Fruit fly (Drosophila melanogaster) whole organism, embryonic: Measurements from ENCODE around the gene Glyat.

Experiments
- Adf1 ChIP-seq: fragments of 200-800 bp; sonication (Bioruptor generic); IDR thresholded peaks from 2 replicates; pipeline ENCODE4 v1.3.6; 2022; ENCODE audit warnings: missing biosample characterization, missing genetic modification characterization
- Antp ChIP-seq: fragments of 200-800 bp; sonication (Bioruptor generic); optimal IDR thresholded peaks from 3 replicates; lab custom pipeline; 2016; ENCODE audit warnings: missing biosample characterization, missing genetic modification characterization
- Atf6 ChIP-seq: fragments of 200-800 bp; sonication (Bioruptor generic); IDR thresholded peaks from 2 replicates; pipeline ENCODE4 v1.3.6; 2022; ENCODE audit warnings: missing biosample characterization, missing genetic modification characterization
- CG10366 ChIP-seq: fragments of 200-800 bp; sonication (Bioruptor generic); IDR thresholded peaks from 2 replicates; pipeline ENCODE4 v1.3.6; 2022; ENCODE audit warnings: missing biosample characterization, missing genetic modification characterization
- CG10431 ChIP-seq: fragments of 200-800 bp; sonication (Bioruptor generic); optimal IDR thresholded peaks from 3 replicates; lab custom pipeline; 2018; ENCODE audit warnings: missing biosample characterization, mild to moderate bottlenecking, missing genetic modification characterization
- CG11093 ChIP-seq: fragments of 200-800 bp; sonication (Bioruptor generic); IDR thresholded peaks from 3 replicates; pipeline ENCODE4 v1.3.6; 2022; ENCODE audit warnings: missing biosample characterization, missing genetic modification characterization
- CG11456 ChIP-seq: fragments of 200-800 bp; sonication (Bioruptor generic); IDR thresholded peaks from 3 replicates; pipeline ENCODE4 v1.3.6; 2022; ENCODE audit warnings: missing biosample characterization, missing genetic modification characterization
- CG12299 ChIP-seq: fragments of 200-800 bp; sonication (Bioruptor generic); optimal IDR thresholded peaks from 2 replicates; lab custom pipeline; 2018; ENCODE audit warnings: missing biosample characterization, mild to moderate bottlenecking, missing genetic modification characterization
- CG13424 ChIP-seq: fragments of 200-800 bp; sonication (Bioruptor generic); optimal IDR thresholded peaks from 2 replicates; lab custom pipeline; 2019; ENCODE audit warnings: missing biosample characterization, mild to moderate bottlenecking, missing genetic modification characterization, moderate library complexity
- CG15269 ChIP-seq: fragments of 200-800 bp; sonication (Bioruptor generic); optimal IDR thresholded peaks from 2 replicates; lab custom pipeline; 2018; ENCODE audit warnings: missing biosample characterization, mild to moderate bottlenecking, missing genetic modification characterization, moderate library complexity
- CG15479 ChIP-seq: fragments of 200-800 bp; sonication (Bioruptor generic); optimal IDR thresholded peaks from 3 replicates; lab custom pipeline; 2019; ENCODE audit warnings: missing biosample characterization, mild to moderate bottlenecking, missing genetic modification characterization, moderate library complexity
- CG18011 ChIP-seq: fragments of 200-800 bp; sonication (Bioruptor generic); optimal IDR thresholded peaks from 2 replicates; lab custom pipeline; 2017; ENCODE audit warnings: missing biosample characterization, missing genetic modification characterization, mild to moderate bottlenecking, moderate library complexity, missing genotype
- CG2889 ChIP-seq: fragments of 200-800 bp; sonication (Bioruptor generic); IDR thresholded peaks from 3 replicates; pipeline ENCODE4 v1.3.6; 2022; ENCODE audit warnings: missing biosample characterization, missing genetic modification characterization
- CG30431 ChIP-seq: fragments of 200-800 bp; sonication (Bioruptor generic); optimal IDR thresholded peaks from 2 replicates; lab custom pipeline; 2017; ENCODE audit warnings: missing biosample characterization, missing genetic modification characterization
- CG33213 ChIP-seq: fragments of 200-800 bp; sonication (Bioruptor generic); optimal IDR thresholded peaks from 3 replicates; lab custom pipeline; 2016; ENCODE audit warnings: missing biosample characterization, missing genetic modification characterization
- CG3995 ChIP-seq: fragments of 200-800 bp; sonication (Bioruptor generic); optimal IDR thresholded peaks from 3 replicates; lab custom pipeline; 2016; ENCODE audit warnings: missing biosample characterization, missing genetic modification characterization
- CG4404 ChIP-seq: fragments of 200-800 bp; sonication (Bioruptor generic); IDR thresholded peaks from 2 replicates; pipeline ENCODE4 v1.3.6; 2022; ENCODE audit warnings: missing biosample characterization, missing genetic modification characterization
- CG4820 ChIP-seq: fragments of 200-800 bp; sonication (Bioruptor generic); optimal IDR thresholded peaks from 3 replicates; lab custom pipeline; 2016; ENCODE audit warnings: missing biosample characterization, missing genetic modification characterization
- CG8944 ChIP-seq: fragments of 200-800 bp; sonication (Bioruptor generic); optimal IDR thresholded peaks from 3 replicates; lab custom pipeline; 2016; ENCODE audit warnings: missing biosample characterization, missing genetic modification characterization
- CG9437 ChIP-seq: fragments of 200-800 bp; sonication (Bioruptor generic); optimal IDR thresholded peaks from 2 replicates; lab custom pipeline; 2018; ENCODE audit warnings: missing biosample characterization, mild to moderate bottlenecking, missing genetic modification characterization
- CG9797 ChIP-seq: fragments of 200-800 bp; sonication (Bioruptor generic); optimal IDR thresholded peaks from 3 replicates; lab custom pipeline; 2018; ENCODE audit warnings: missing biosample characterization, mild to moderate bottlenecking, missing genetic modification characterization
- Dref ChIP-seq: fragments of 200-800 bp; sonication (Bioruptor generic); IDR thresholded peaks from 2 replicates; pipeline ENCODE4 v1.3.6; 2022; ENCODE audit warnings: missing biosample characterization, missing genetic modification characterization
- Gug ChIP-seq: fragments of 200-800 bp; sonication (Bioruptor generic); IDR thresholded peaks from 4 replicates; pipeline ENCODE4 v1.3.6; 2022; ENCODE audit warnings: missing biosample characterization, missing genetic modification characterization
- HLH4C ChIP-seq: fragments of 200-800 bp; sonication (Bioruptor generic); IDR thresholded peaks from 3 replicates; pipeline ENCODE4 v1.3.6; 2022; ENCODE audit warnings: missing biosample characterization, missing genetic modification characterization; ENCODE audit not compliant: partially characterized antibody
- Kr ChIP-seq: fragments of 200-800 bp; sonication (Bioruptor generic); optimal IDR thresholded peaks from 2 replicates; lab custom pipeline; 2017; ENCODE audit warnings: missing biosample characterization, mild to moderate bottlenecking, missing genetic modification characterization
- Mrtf ChIP-seq: fragments of 200-800 bp; sonication (Bioruptor generic); IDR thresholded peaks from 3 replicates; pipeline ENCODE4 v1.3.6; 2022; ENCODE audit warnings: missing biosample characterization, missing genetic modification characterization
- Neu2 ChIP-seq: fragments of 200-800 bp; sonication (Bioruptor generic); optimal IDR thresholded peaks from 3 replicates; lab custom pipeline; 2016; ENCODE audit warnings: missing biosample characterization, missing genetic modification characterization, borderline replicate concordance
- Nf-YA ChIP-seq: fragments of 200-800 bp; sonication (Bioruptor generic); IDR thresholded peaks from 2 replicates; pipeline ENCODE4 v1.3.6; 2022; ENCODE audit warnings: missing biosample characterization, missing genetic modification characterization
- Rx ChIP-seq: fragments of 200-800 bp; sonication (Bioruptor generic); IDR thresholded peaks from 2 replicates; pipeline ENCODE4 v1.3.6; 2022; ENCODE audit warnings: missing biosample characterization, missing genetic modification characterization
- Vsx1 ChIP-seq: fragments of 200-800 bp; sonication (Bioruptor generic); optimal IDR thresholded peaks from 2 replicates; lab custom pipeline; 2017; ENCODE audit warnings: missing biosample characterization, mild to moderate bottlenecking, missing genetic modification characterization, missing genetic modification reagents
- YL-1 ChIP-seq: fragments of 200-800 bp; sonication (Bioruptor generic); optimal IDR thresholded peaks from 3 replicates; lab custom pipeline; 2017; ENCODE audit warnings: missing biosample characterization, mild to moderate bottlenecking, missing genetic modification characterization
- al ChIP-seq: fragments of 200-800 bp; sonication (Bioruptor generic); IDR thresholded peaks from 2 replicates; pipeline ENCODE4 v1.3.6; 2022; ENCODE audit warnings: missing biosample characterization, missing genetic modification characterization
- ase ChIP-seq: fragments of 200-800 bp; sonication (Bioruptor generic); IDR thresholded peaks from 3 replicates; pipeline ENCODE4 v1.3.6; 2022; ENCODE audit warnings: missing biosample characterization, missing genetic modification characterization
- chinmo ChIP-seq: fragments of 200-800 bp; sonication (Bioruptor generic); IDR thresholded peaks from 4 replicates; pipeline ENCODE4 v1.3.6; 2022; ENCODE audit warnings: missing biosample characterization, missing genetic modification characterization; ENCODE audit not compliant: partially characterized antibody
- chm ChIP-seq: fragments of 200-800 bp; sonication (Bioruptor generic); IDR thresholded peaks from 2 replicates; pipeline ENCODE4 v1.3.6; 2022; ENCODE audit warnings: missing biosample characterization, missing genetic modification characterization
- insv ChIP-seq, 2 experiments: fragments of 200-800 bp; sonication (Bioruptor generic); optimal IDR thresholded peaks; 3 replicates each; lab custom pipeline; 2016 to 2018; ENCODE audit warnings: missing biosample characterization in 2 of 2, missing genetic modification characterization in 2 of 2
- lov ChIP-seq, 2 experiments: fragments of 200-800 bp in 1 of 2; fragments of >200 bp in 1 of 2; sonication (Bioruptor generic) in 1 of 2; IDR thresholded peaks in 1 of 2; optimal IDR thresholded peaks in 1 of 2; 2 replicates in 1 of 2; 3 replicates in 1 of 2; pipeline versions ENCODE4 v1.3.6 to Lab custom; 2017 to 2022; ENCODE audit warnings: missing biosample characterization in 1 of 2, missing genetic modification characterization in 1 of 2
- nerfin-1 ChIP-seq: fragments of 200-800 bp; sonication (Bioruptor generic); optimal IDR thresholded peaks from 3 replicates; lab custom pipeline; 2019; ENCODE audit warnings: missing biosample characterization, mild to moderate bottlenecking, missing genetic modification characterization, moderate library complexity
- nom ChIP-seq: fragments of 200-800 bp; sonication (Bioruptor generic); optimal IDR thresholded peaks from 2 replicates; lab custom pipeline; 2017; ENCODE audit warnings: missing biosample characterization, missing genetic modification characterization, mild to moderate bottlenecking, moderate library complexity, missing genetic modification reagents
- pzg ChIP-seq: fragments of 200-800 bp; sonication (Bioruptor generic); optimal IDR thresholded peaks from 3 replicates; lab custom pipeline; 2018; ENCODE audit warnings: missing biosample characterization, mild to moderate bottlenecking, missing genetic modification characterization, moderate library complexity
- rib ChIP-seq: fragments of 200-800 bp; sonication (Bioruptor generic); IDR thresholded peaks from 2 replicates; pipeline ENCODE4 v1.3.6; 2022; ENCODE audit warnings: missing biosample characterization, missing genetic modification characterization
- ro ChIP-seq: fragments of 200-800 bp; sonication (Bioruptor generic); IDR thresholded peaks from 2 replicates; pipeline ENCODE4 v1.3.6; 2022; ENCODE audit warnings: missing biosample characterization, missing genetic modification characterization
- sens-2 ChIP-seq: fragments of 200-800 bp; sonication (Bioruptor generic); IDR thresholded peaks from 2 replicates; pipeline ENCODE4 v1.3.6; 2022; ENCODE audit warnings: missing biosample characterization, missing genetic modification characterization
- slou ChIP-seq: fragments of 200-800 bp; sonication (Bioruptor generic); optimal IDR thresholded peaks from 3 replicates; lab custom pipeline; 2016; ENCODE audit warnings: missing biosample characterization, missing genetic modification characterization
- sna ChIP-seq: fragments of 200-800 bp; sonication (Bioruptor generic); IDR thresholded peaks from 2 replicates; pipeline ENCODE4 v1.3.6; 2022; ENCODE audit warnings: missing biosample characterization, missing genetic modification characterization; ENCODE audit not compliant: partially characterized antibody
- tin ChIP-seq: fragments of 200-800 bp; sonication (Bioruptor generic); optimal IDR thresholded peaks from 3 replicates; lab custom pipeline; 2016; ENCODE audit warnings: missing biosample characterization, missing genetic modification characterization
- tll ChIP-seq, 2 experiments: fragments of 200-800 bp in 1 of 2; fragments of >200 bp in 1 of 2; sonication (Bioruptor generic) in 1 of 2; optimal IDR thresholded peaks; 2 replicates each; lab custom pipeline; 2017 to 2019; ENCODE audit warnings: missing biosample characterization in 2 of 2, missing genetic modification characterization in 2 of 2, mild to moderate bottlenecking in 1 of 2, moderate library complexity in 1 of 2
- toy ChIP-seq: fragments of 200-800 bp; sonication (Bioruptor generic); IDR thresholded peaks from 2 replicates; pipeline ENCODE4 v1.3.6; 2022; ENCODE audit warnings: missing biosample characterization, missing genetic modification characterization
- usp ChIP-seq: fragments of >200 bp; optimal IDR thresholded peaks from 2 replicates; lab custom pipeline; 2017; ENCODE audit warnings: missing biosample characterization, missing genetic modification characterization
- vnd ChIP-seq: fragments of 200-800 bp; sonication (Bioruptor generic); IDR thresholded peaks from 3 replicates; pipeline ENCODE4 v1.3.6; 2022; ENCODE audit warnings: missing biosample characterization, missing genetic modification characterization; ENCODE audit not compliant: partially characterized antibody

Glyat gene

dm6 chr2L:8030693-8031210 is 20.3 kb upstream of the Glyat start, which contains the start of gene Cka (continued):
- TF ChIP-seq CG10431 (GFP tag; lab: Kevin White, UChicago) (no peak), nerfin-1 (peak; percentile 80), CG10366 (no peak), vnd (GFP tag; lab: Robert Waterston, UW) (no peak), CG15479 (GFP tag; lab: Kevin White, UChicago) (peak; percentile 92), insv (GFP tag; optimal IDR thresholded peaks at IDR 0.05; lab: Kevin White, UChicago) (no peak), sna (GFP tag; lab: Robert Waterston, UW) (no peak), CG18011 (GFP tag; lab: Kevin White, UChicago) (no peak), Gug (no peak), Dref (GFP tag; lab: Robert Waterston, UW) (peak; percentile 41; the same call in 1 of the 2 replicates), ase (GFP tag; lab: Robert Waterston, UW) (0 out of 3 replicates have a peak, but pooled peaks have one; percentile 28), Adf1 (no peak; the same call in 1 of the 2 replicates), CG12299 (no peak), CG30431 (GFP tag; lab: Kevin White, UChicago) (no peak), CG4820 (GFP tag; lab: Kevin White, UChicago) (no peak), Mrtf (GFP tag; lab: Robert Waterston, UW) (no peak), CG8944 (GFP tag; lab: Kevin White, UChicago) (no peak), Nf-YA (no peak), Antp (no peak), CG13424 (tag; lab: Kevin White, UChicago) (peak; percentile 18), CG3995 (GFP tag; lab: Kevin White, UChicago) (peak; percentile 50), rib (peak; percentile 69), Kr (GFP tag; lab: Kevin White, UChicago) (no peak), pzg (peak; percentile 59), CG4404 (GFP tag; lab: Robert Waterston, UW) (no peak), CG9437 (GFP tag; lab: Kevin White, UChicago) (no peak), CG2889 (GFP tag; lab: Robert Waterston, UW) (no peak), chinmo (GFP tag; lab: Robert Waterston, UW) (0 out of 4 replicates have a peak, but pooled peaks have one; percentile 6), Atf6 (GFP tag; lab: Robert Waterston, UW) (no peak), CG15269 (tag; lab: Kevin White, UChicago) (no peak), slou (no peak), CG11093 (GFP tag; lab: Robert Waterston, UW) (no peak), sens-2 (GFP tag; lab: Robert Waterston, UW) (no peak), CG9797 (GFP tag; lab: Kevin White, UChicago) (peak; percentile 61), lov (optimal IDR thresholded peaks at IDR 0.05; lab: Kevin White, UChicago) (no peak), lov (GFP tag; IDR thresholded peaks at IDR 0.05; lab: Robert Waterston, UW) (no peak), Neu2 (no peak), ro (GFP tag; lab: Robert Waterston, UW) (no peak), Vsx1 (no peak), al (GFP tag; lab: Robert Waterston, UW) (no peak), tin (GFP tag; lab: Kevin White, UChicago) (no peak), Rx (GFP tag; lab: Robert Waterston, UW) (no peak), CG11456 (GFP tag; lab: Robert Waterston, UW) (no peak), usp (GFP tag; lab: Kevin White, UChicago) (no peak), tll (GFP tag; optimal IDR thresholded peaks at IDR 0.05; lab: Kevin White, UChicago) (peak in 1 of 2 experiments; percentile 75), nom (GFP tag; lab: Kevin White, UChicago) (peak; percentile 38), chm (GFP tag; lab: Robert Waterston, UW) (peak; percentile 54; the same call in 1 of the 2 replicates), toy (no peak), CG33213 (no peak), HLH4C (GFP tag; lab: Robert Waterston, UW) (no peak), YL-1 (GFP tag; lab: Kevin White, UChicago) (peak; percentile 96)
